Fruit fly (Drosophila melanogaster) whole organism, embryonic: Measurements from ENCODE around the gene br.

Experiments
- CG7271 ChIP-seq: fragments of 200-800 bp; sonication (Bioruptor generic); optimal IDR thresholded peaks from 2 replicates; lab custom pipeline; 2018; ENCODE audit warnings: missing biosample characterization, mild to moderate bottlenecking, missing genetic modification characterization, moderate library complexity
- chif ChIP-seq, 2 experiments: fragments of 200-800 bp; sonication (Bioruptor generic); optimal IDR thresholded peaks; 3 replicates each; lab custom pipeline; 2016; ENCODE audit warnings: missing biosample characterization in 2 of 2, missing genetic modification characterization in 2 of 2
- her ChIP-seq: fragments of 200-800 bp; sonication (Bioruptor generic); optimal IDR thresholded peaks from 2 replicates; lab custom pipeline; 2016; ENCODE audit warnings: missing biosample characterization, missing genetic modification characterization
- sens ChIP-seq: fragments of 200-800 bp; sonication (Bioruptor generic); peaks from one replicate; lab custom pipeline; 2016; ENCODE audit warnings: missing biosample characterization, missing genetic modification characterization

dm6 chrX:1613231-1613869 is 38.4 kb downstream of the br start:
- no peak for TF ChIP-seq chif (GFP tag; optimal IDR thresholded peaks at IDR 0.05; lab: Kevin White, UChicago)
- no peak for TF ChIP-seq sens (GFP tag; lab: Kevin White, UChicago)
- TF ChIP-seq her (GFP tag; lab: Kevin White, UChicago), result no peak
- TF ChIP-seq CG7271, result no peak
